Worm (Caenorhabditis elegans) whole organism, L1 larva: ENCODE data around the gene M02D8.6.
A peak's percentile ranks its signal among the peaks of the same experiment; 100 is the strongest.

ENCODE experiments used
- C04F5.9 ChIP-seq: sonication (generic microtip); optimal IDR thresholded peaks from 2 replicates; lab custom pipeline; 2016; ENCODE audit warnings: missing genetic modification characterization, missing compliant biosample characterization
- F16B12.6 ChIP-seq: fragments of 150-350 bp; optimal IDR thresholded peaks from 2 replicates; lab custom pipeline; 2014; ENCODE audit warnings: missing biosample characterization, missing genetic modification characterization
- Y116A8C.19 ChIP-seq: sonication (generic microtip); optimal IDR thresholded peaks from 2 replicates; lab custom pipeline; 2016; ENCODE audit warnings: missing compliant biosample characterization, missing genetic modification characterization, borderline replicate concordance
- aha-1 ChIP-seq: fragments of 150-350 bp; optimal IDR thresholded peaks from 2 replicates; lab custom pipeline; 2014; ENCODE audit warnings: missing biosample characterization, missing genetic modification characterization
- alr-1 ChIP-seq: fragments of 200-800 bp; sonication (Bioruptor generic); optimal IDR thresholded peaks from 2 replicates; lab custom pipeline; 2018; ENCODE audit warnings: borderline replicate concordance, mild to moderate bottlenecking, missing genetic modification characterization, missing compliant biosample characterization
- aly-2 ChIP-seq: fragments of 150-350 bp; optimal IDR thresholded peaks from 2 replicates; lab custom pipeline; 2014; ENCODE audit warnings: missing biosample characterization, missing genetic modification characterization
- blmp-1 ChIP-seq: fragments of 150-350 bp; optimal IDR thresholded peaks from 2 replicates; lab custom pipeline; 2014; ENCODE audit warnings: missing biosample characterization, missing genetic modification characterization
- efl-1 ChIP-seq, 4 experiments: fragments of 150-350 bp; optimal IDR thresholded peaks in 3 of 4; peaks in 1 of 4; 1 replicate in 1 of 4; 2 replicates in 3 of 4; lab custom pipeline; 2014; ENCODE audit warnings: missing biosample characterization in 2 of 4, missing genetic modification characterization in 2 of 4, missing genetic modification reagents in 2 of 4
- efl-3 ChIP-seq: fragments of 200-800 bp; sonication (Bioruptor generic); optimal IDR thresholded peaks from 2 replicates; lab custom pipeline; 2018; ENCODE audit warnings: mild to moderate bottlenecking, missing genetic modification characterization, missing compliant biosample characterization
- elt-2 ChIP-seq: sonication (generic microtip); optimal IDR thresholded peaks from 2 replicates; lab custom pipeline; 2016; ENCODE audit warnings: missing genetic modification characterization, mild to moderate bottlenecking, inconsistent platforms, missing compliant biosample characterization, missing genetic modification reagents
- elt-3 ChIP-seq, 6 experiments: fragments of 150-350 bp in 1 of 6; sonication (generic microtip); optimal IDR thresholded peaks; 2 replicates each; lab custom pipeline; 2017 to 2018; ENCODE audit warnings: missing biosample characterization in 6 of 6, missing genetic modification characterization in 6 of 6, inconsistent platforms in 1 of 6
- fos-1 ChIP-seq: fragments of 150-350 bp; optimal IDR thresholded peaks from 2 replicates; lab custom pipeline; 2014; ENCODE audit warnings: missing biosample characterization, missing genetic modification characterization
- grh-1 ChIP-seq: fragments of 200-800 bp; sonication (Bioruptor generic); IDR thresholded peaks from 2 replicates; pipeline ENCODE4 v1.3.6; 2022; ENCODE audit warnings: missing genetic modification reagents, missing genetic modification characterization, missing compliant biosample characterization
- hlh-17 ChIP-seq: fragments of 200-800 bp; sonication (Bioruptor generic); optimal IDR thresholded peaks from 2 replicates; lab custom pipeline; 2018; ENCODE audit warnings: missing genetic modification characterization, mild to moderate bottlenecking, missing compliant biosample characterization, moderate library complexity, borderline replicate concordance
- hlh-4 ChIP-seq: sonication (generic microtip); optimal IDR thresholded peaks from 2 replicates; lab custom pipeline; 2016; ENCODE audit warnings: mild to moderate bottlenecking, missing genetic modification characterization, missing compliant biosample characterization
- hpl-2 ChIP-seq: fragments of 150-350 bp; optimal IDR thresholded peaks from 2 replicates; lab custom pipeline; 2014; ENCODE audit warnings: missing biosample characterization, missing genetic modification reagents, missing genetic modification characterization
- jun-1 ChIP-seq: fragments of 150-350 bp; optimal IDR thresholded peaks from 2 replicates; lab custom pipeline; 2014; ENCODE audit warnings: missing biosample characterization, missing genetic modification reagents, missing genetic modification characterization
- lin-14 ChIP-seq: fragments of 200-800 bp; sonication (Bioruptor generic); optimal IDR thresholded peaks from 2 replicates; lab custom pipeline; 2018; ENCODE audit warnings: mild to moderate bottlenecking, missing genetic modification characterization, moderate library complexity, missing compliant biosample characterization
- lin-15B ChIP-seq: fragments of 150-350 bp; sonication (generic microtip); optimal IDR thresholded peaks from 3 replicates; lab custom pipeline; 2014; ENCODE audit warnings: missing biosample characterization, missing genetic modification characterization
- lin-35 ChIP-seq, 2 experiments: fragments of 150-350 bp; optimal IDR thresholded peaks; 2 replicates each; lab custom pipeline; 2014; ENCODE audit warnings: missing biosample characterization in 2 of 2, missing genetic modification characterization in 2 of 2, missing genetic modification reagents in 2 of 2
- lsy-2 ChIP-seq, 2 experiments: fragments of 150-350 bp; optimal IDR thresholded peaks; 2 replicates each; lab custom pipeline; 2014; ENCODE audit warnings: missing biosample characterization in 2 of 2, missing genetic modification characterization in 2 of 2
- mef-2 ChIP-seq: fragments of 150-350 bp; optimal IDR thresholded peaks from 2 replicates; lab custom pipeline; 2014; ENCODE audit warnings: missing biosample characterization, missing genetic modification characterization
- mep-1 ChIP-seq: fragments of 150-350 bp; optimal IDR thresholded peaks from 2 replicates; lab custom pipeline; 2014; ENCODE audit warnings: missing biosample characterization, missing genetic modification characterization
- nhr-12 ChIP-seq: sonication (generic microtip); optimal IDR thresholded peaks from 2 replicates; lab custom pipeline; 2017; ENCODE audit warnings: missing biosample characterization, missing genetic modification characterization
- nhr-19 ChIP-seq: fragments of 200-800 bp; sonication (Bioruptor generic); conservative IDR thresholded peaks from 2 replicates; pipeline ENCODE4 v1.3.6; 2022; ENCODE audit warnings: missing genetic modification characterization, missing compliant biosample characterization
- nhr-20 ChIP-seq: sonication (generic microtip); optimal IDR thresholded peaks from 2 replicates; lab custom pipeline; 2016; ENCODE audit warnings: mild to moderate bottlenecking, missing genetic modification characterization, missing compliant biosample characterization
- nhr-28 ChIP-seq: fragments of 150-350 bp; optimal IDR thresholded peaks from 2 replicates; lab custom pipeline; 2014; ENCODE audit warnings: missing biosample characterization, missing genetic modification characterization
- nhr-71 ChIP-seq: sonication (generic microtip); optimal IDR thresholded peaks from 2 replicates; lab custom pipeline; 2016; ENCODE audit warnings: mild to moderate bottlenecking, missing genetic modification characterization, moderate library complexity, missing compliant biosample characterization
- nhr-90 ChIP-seq: sonication (generic microtip); optimal IDR thresholded peaks from 2 replicates; lab custom pipeline; 2016; ENCODE audit warnings: mild to moderate bottlenecking, missing genetic modification characterization, missing compliant biosample characterization; ENCODE audit not compliant: poor library complexity
- pag-3 ChIP-seq: sonication (generic microtip); optimal IDR thresholded peaks from 2 replicates; lab custom pipeline; 2017; ENCODE audit warnings: missing genetic modification characterization, mild to moderate bottlenecking, missing compliant biosample characterization, antibody characterized with exemption, borderline replicate concordance; ENCODE audit not compliant: insufficient read depth
- pqm-1 ChIP-seq: sonication (generic microtip); optimal IDR thresholded peaks from 3 replicates; lab custom pipeline; 2017; ENCODE audit warnings: missing biosample characterization, missing genetic modification characterization
- snpc-4 ChIP-seq: fragments of 150-350 bp; optimal IDR thresholded peaks from 2 replicates; lab custom pipeline; 2014; ENCODE audit warnings: missing biosample characterization, missing genetic modification characterization
- snu-23 ChIP-seq: sonication (generic microtip); optimal IDR thresholded peaks from 2 replicates; lab custom pipeline; 2016; ENCODE audit warnings: missing genetic modification characterization, missing compliant biosample characterization
- sox-4 ChIP-seq: sonication (generic microtip); optimal IDR thresholded peaks from 2 replicates; lab custom pipeline; 2016; ENCODE audit warnings: missing genetic modification characterization, missing compliant biosample characterization
- sptf-1 ChIP-seq: fragments of 150-350 bp; optimal IDR thresholded peaks from 2 replicates; lab custom pipeline; 2014; ENCODE audit warnings: missing biosample characterization, missing genetic modification characterization
- sup-37 ChIP-seq: fragments of 200-800 bp; sonication (Bioruptor generic); optimal IDR thresholded peaks from 2 replicates; lab custom pipeline; 2018; ENCODE audit warnings: mild to moderate bottlenecking, missing genetic modification characterization, missing compliant biosample characterization
- vab-15 ChIP-seq: sonication (generic microtip); optimal IDR thresholded peaks from 2 replicates; lab custom pipeline; 2017; ENCODE audit warnings: missing genotype, mild to moderate bottlenecking, missing genetic modification characterization, missing compliant biosample characterization
- xbp-1 ChIP-seq: sonication (generic microtip); optimal IDR thresholded peaks from 2 replicates; lab custom pipeline; 2016; ENCODE audit warnings: missing genetic modification characterization, missing compliant biosample characterization
- zag-1 ChIP-seq: fragments of 150-350 bp; optimal IDR thresholded peaks from 2 replicates; lab custom pipeline; 2014; ENCODE audit warnings: missing biosample characterization, missing genetic modification characterization

M02D8.6 gene

DNA sequence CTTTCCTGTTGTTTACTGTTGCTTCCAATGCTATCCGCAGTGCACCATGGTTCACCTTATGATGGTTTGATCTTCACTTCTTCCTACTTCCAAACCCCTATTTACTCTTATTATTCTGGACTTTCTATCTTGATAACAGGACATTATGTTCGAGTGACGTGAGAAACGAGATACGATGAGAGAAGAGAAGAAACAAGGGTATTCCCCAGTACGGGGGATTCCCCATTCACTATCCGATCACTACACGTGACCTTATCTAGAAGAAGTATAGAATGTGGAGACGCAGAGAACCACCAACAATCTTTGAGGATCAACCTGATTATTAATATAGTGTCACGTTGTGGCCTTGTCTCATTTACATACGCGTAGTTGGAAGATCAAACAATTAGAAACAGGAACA is 20.8 kb upstream of the M02D8.6 start (continued):
- TF ChIP-seq alr-1 (tag; lab: Kevin White, UChicago): no peak
- TF ChIP-seq nhr-19 (GFP tag; lab: Robert Waterston, UW): peak; percentile 25
- peak; percentile 52 for TF ChIP-seq lin-14 (GFP tag; lab: Kevin White, UChicago)
- peak; percentile 4 for TF ChIP-seq mep-1 (tag; lab: Kevin White, UChicago)
- TF ChIP-seq nhr-90: peak; percentile 20
- TF ChIP-seq snu-23: peak; percentile 36
- no peak for TF ChIP-seq hlh-4 (tag; lab: Kevin White, UChicago)
- no peak for TF ChIP-seq C04F5.9
- TF ChIP-seq pqm-1 (tag; lab: Kevin White, UChicago): no peak
- no peak for TF ChIP-seq Y116A8C.19 (tag; lab: Kevin White, UChicago)

DNA sequence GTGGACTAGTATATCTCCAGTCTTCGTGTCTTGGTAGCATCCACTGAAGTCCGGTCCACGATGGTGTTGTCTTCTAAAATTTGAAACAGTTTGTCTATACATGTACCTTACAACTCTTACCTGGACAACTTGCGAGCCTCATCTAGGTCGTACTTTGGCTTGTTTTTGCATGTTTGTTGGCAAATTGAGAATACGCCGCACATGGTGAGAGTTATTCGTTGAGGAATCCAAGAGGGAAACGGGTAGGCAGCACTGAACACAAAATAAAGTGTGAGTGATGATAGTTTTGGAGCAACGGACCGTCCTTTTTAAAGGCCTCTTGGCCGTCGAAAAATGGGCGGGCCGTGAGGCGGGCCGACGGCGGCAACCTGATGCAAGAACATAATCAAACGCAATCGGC is 18.9 kb upstream of the M02D8.6 start, which contains the start of gene asns-2:
Gene asns-2 (minus strand): TSS at position 282 of the 400 bp plus-strand sequence.
- TF ChIP-seq grh-1 (GFP tag; lab: Robert Waterston, UW): no peak
- no peak for TF ChIP-seq mep-1 (tag; lab: Kevin White, UChicago)
- TF ChIP-seq efl-1 (optimal IDR thresholded peaks at IDR 0.05; lab: Kevin White, UChicago): no peak
- TF ChIP-seq efl-1 (GFP tag; optimal IDR thresholded peaks at IDR 0.05 in 1 of 2; lab: Kevin White, UChicago): no peak
- TF ChIP-seq aha-1 (tag; lab: Kevin White, UChicago): no peak
- TF ChIP-seq lsy-2 (tag; optimal IDR thresholded peaks at IDR 0.05; lab: Kevin White, UChicago): no peak
- TF ChIP-seq aly-2 (tag; lab: Kevin White, UChicago): no peak
- no peak for TF ChIP-seq zag-1 (tag; lab: Kevin White, UChicago)
- no peak for TF ChIP-seq hlh-17 (GFP tag; lab: Kevin White, UChicago)
- TF ChIP-seq fos-1 (tag; lab: Kevin White, UChicago): no peak
- no peak for TF ChIP-seq vab-15
- TF ChIP-seq efl-3 (GFP tag; lab: Kevin White, UChicago): no peak
- TF ChIP-seq sox-4: no peak
- no peak for TF ChIP-seq mef-2 (tag; lab: Kevin White, UChicago)
- TF ChIP-seq pag-3 (tag; lab: Kevin White, UChicago): no peak
- TF ChIP-seq F16B12.6 (tag; lab: Kevin White, UChicago): no peak
- no peak for TF ChIP-seq snu-23
- no peak for TF ChIP-seq nhr-12 (tag; lab: Kevin White, UChicago)
- no peak for TF ChIP-seq snpc-4 (tag; lab: Kevin White, UChicago)
- no peak for TF ChIP-seq Y116A8C.19 (tag; lab: Kevin White, UChicago)
- no peak for TF ChIP-seq lin-15B (tag; lab: Kevin White, UChicago)

DNA sequence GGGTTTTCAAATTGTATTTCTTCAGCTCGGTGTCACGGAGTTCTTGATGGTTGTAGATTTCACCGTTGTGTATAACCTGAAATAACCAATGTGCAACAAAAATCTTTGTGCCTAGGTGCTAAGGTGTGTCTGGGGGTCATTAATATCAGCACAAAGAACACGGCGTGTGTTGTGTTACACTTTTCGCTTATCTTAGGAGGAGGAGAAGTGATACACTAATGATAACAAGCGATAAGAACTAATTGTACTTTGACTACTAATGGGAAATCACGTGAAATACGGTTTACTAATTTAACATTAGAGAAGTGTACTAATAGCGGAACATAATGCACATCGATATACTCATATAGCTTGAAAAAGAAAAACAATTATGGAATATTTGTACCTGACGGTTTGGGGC is 18.5 kb upstream of the M02D8.6 start:
- TF ChIP-seq elt-3 (tag; optimal IDR thresholded peaks at IDR 0.05; lab: Kevin White, UChicago) (peak; percentile 59 to 97 (median 92)), hpl-2 (GFP tag; lab: Kevin White, UChicago) (no peak), nhr-19 (GFP tag; lab: Robert Waterston, UW) (peak; percentile 63), nhr-71 (tag; lab: Kevin White, UChicago) (peak; percentile 53), nhr-20 (tag; lab: Kevin White, UChicago) (peak; percentile 63), snu-23 (peak; percentile 15), jun-1 (tag; lab: Kevin White, UChicago) (no peak), lin-14 (GFP tag; lab: Kevin White, UChicago) (peak; percentile 27), blmp-1 (tag; lab: Kevin White, UChicago) (peak; percentile 59), grh-1 (GFP tag; lab: Robert Waterston, UW) (0 out of 2 replicates have a peak, but pooled peaks have one; percentile 5), pqm-1 (tag; lab: Kevin White, UChicago) (peak; percentile 7), sptf-1 (no peak), nhr-28 (tag; lab: Kevin White, UChicago) (no peak), sup-37 (GFP tag; lab: Kevin White, UChicago) (no peak), xbp-1 (no peak), lin-35 (GFP tag; optimal IDR thresholded peaks at IDR 0.05; lab: Kevin White, UChicago) (peak in 1 of 2 experiments; percentile 67), elt-2 (tag; lab: Kevin White, UChicago) (peak; percentile 91), nhr-90 (peak; percentile 42)
